Fruit fly (Drosophila melanogaster): Measurements from ENCODE around the gene elav.

elav gene

dm6 chrX:499589-500041 is 23.4 kb downstream of the elav start (continued):
- TF ChIP-seq CG13296 (GFP tag; optimal IDR thresholded peaks at IDR 0.05) (peak; percentile 94), fd102C (GFP tag; optimal IDR thresholded peaks at IDR 0.05) (no peak), ham (GFP tag; IDR thresholded peaks at IDR 0.05) (no peak), gce (GFP tag; IDR thresholded peaks at IDR 0.05) (peak; percentile 62; the same call in 1 of the 3 replicates), vnd (GFP tag; IDR thresholded peaks at IDR 0.05; ENCODE audit: partially characterized antibody) (0 out of 3 replicates have a peak, but pooled peaks have one; percentile 30), Jarid2 (GFP tag; optimal IDR thresholded peaks at IDR 0.05) (peak; percentile 59), Fer2 (tag; optimal IDR thresholded peaks at IDR 0.05) (peak; percentile 73), CG17912 (GFP tag; optimal IDR thresholded peaks at IDR 0.05) (peak; percentile 40), Mrtf (GFP tag; IDR thresholded peaks at IDR 0.05) (peak; percentile 58; the same call in 1 of the 3 replicates), CG6254 (GFP tag; optimal IDR thresholded peaks at IDR 0.05) (peak; percentile 9), dimm (GFP tag; IDR thresholded peaks at IDR 0.05) (no peak), pan (optimal IDR thresholded peaks at IDR 0.05) (no peak), pan (GFP tag; optimal IDR thresholded peaks at IDR 0.05 in 1 of 2, IDR thresholded peaks at IDR 0.05 in 1 of 2) (peak in 1 of 2 experiments; percentile 74), Vsx1 (GFP tag; optimal IDR thresholded peaks at IDR 0.05) (peak; percentile 74), shn (GFP tag; optimal IDR thresholded peaks at IDR 0.05) (peak; percentile 90), lilli (GFP tag; optimal IDR thresholded peaks at IDR 0.05) (peak; percentile 84), phol (tag; optimal IDR thresholded peaks at IDR 0.05) (peak; percentile 71), esg (GFP tag; conservative IDR thresholded peaks at IDR 0.05) (peak; percentile 23; the same call in 1 of the 2 replicates), CG30403 (GFP tag; optimal IDR thresholded peaks at IDR 0.05) (peak; percentile 81), bbx (GFP tag; IDR thresholded peaks at IDR 0.05; ENCODE audit: partially characterized antibody) (no peak), CG6854 (GFP tag; optimal IDR thresholded peaks at IDR 0.05) (peak; percentile 87), sna (GFP tag; IDR thresholded peaks at IDR 0.05; ENCODE audit: partially characterized antibody) (no peak), pnt (GFP tag; optimal IDR thresholded peaks at IDR 0.05) (peak; percentile 64), CG4617 (GFP tag; optimal IDR thresholded peaks at IDR 0.05; ENCODE audit: borderline replicate concordance) (no peak), sisA (GFP tag; IDR thresholded peaks at IDR 0.05) (peak; percentile 60), D (optimal IDR thresholded peaks at IDR 0.05) (no peak), D (GFP tag; optimal IDR thresholded peaks at IDR 0.05) (peak; percentile 71), Antp (GFP tag; optimal IDR thresholded peaks at IDR 0.05) (peak; percentile 67), odd (GFP tag; optimal IDR thresholded peaks at IDR 0.05) (peak; percentile 89), CG1647 (GFP tag; optimal IDR thresholded peaks at IDR 0.05) (peak; percentile 59), CG3995 (GFP tag; optimal IDR thresholded peaks at IDR 0.05) (peak; percentile 52), schlank (tag; optimal IDR thresholded peaks at IDR 0.05) (peak; percentile 86), CG11696 (GFP tag; IDR thresholded peaks at IDR 0.05) (0 out of 2 replicates have a peak, but pooled peaks have one; percentile 28), CG6689 (GFP tag; IDR thresholded peaks at IDR 0.05) (peak; percentile 62), caup (GFP tag; optimal IDR thresholded peaks at IDR 0.05; ENCODE audit: severe bottlenecking) (peak; percentile 88), Nf-YA (GFP tag; IDR thresholded peaks at IDR 0.05) (peak; percentile 41; the same call in 1 of the 2 replicates), Drgx (GFP tag; IDR thresholded peaks at IDR 0.05) (peak; percentile 74; the same call in 1 of the 2 replicates), br (optimal IDR thresholded peaks at IDR 0.05) (no peak), ATbp (GFP tag; optimal IDR thresholded peaks at IDR 0.05) (peak; percentile 85), CG11560 (tag; IDR thresholded peaks at IDR 0.05) (peak; percentile 50; the same call in 1 of the 3 replicates), aop (GFP tag; IDR thresholded peaks at IDR 0.05) (no peak), CG9797 (GFP tag; optimal IDR thresholded peaks at IDR 0.05) (no peak), CG11504 (tag; optimal IDR thresholded peaks at IDR 0.05) (no peak), Ssrp (tag; optimal IDR thresholded peaks at IDR 0.05) (peak; percentile 55), sim (GFP tag; IDR thresholded peaks at IDR 0.05) (no peak), dati (GFP tag; IDR thresholded peaks at IDR 0.05) (no peak), sd (tag; optimal IDR thresholded peaks at IDR 0.05) (no peak), slou (GFP tag; optimal IDR thresholded peaks at IDR 0.05) (peak; percentile 33), CG30020 (tag; optimal IDR thresholded peaks at IDR 0.05) (no peak), trh (GFP tag; optimal IDR thresholded peaks at IDR 0.05) (no peak), Ets65A (GFP tag) (peak; percentile 92)

Measured in whole organism, embryonic.